Worm (Caenorhabditis elegans) whole organism, mixed stage, embryonic: ENCODE data around the gene srw-120.
"Not testable (repeated sequence)": the region's sequence is repeated elsewhere in the genome, so short reads cannot be mapped to it uniquely, and the experiment has no call there.

Source experiments
- M03D4.4 ChIP-seq: sonication (generic microtip); optimal IDR thresholded peaks from 2 replicates; lab custom pipeline; 2017; ENCODE audit warnings: mild to moderate bottlenecking, missing genetic modification characterization, missing compliant biosample characterization
- bed-3 ChIP-seq: fragments of 200-800 bp; sonication (Bioruptor generic); optimal IDR thresholded peaks from 3 replicates; lab custom pipeline; 2018; ENCODE audit warnings: mild to moderate bottlenecking, missing genetic modification characterization, moderate library complexity, missing compliant biosample characterization
- blmp-1 ChIP-seq: fragments of 150-350 bp; optimal IDR thresholded peaks from 2 replicates; lab custom pipeline; 2014; ENCODE audit warnings: missing biosample characterization, missing genetic modification characterization
- ceh-43 ChIP-seq: fragments of 200-800 bp; sonication (Bioruptor generic); optimal IDR thresholded peaks from 2 replicates; lab custom pipeline; 2018; ENCODE audit warnings: mild to moderate bottlenecking, missing genetic modification characterization, moderate library complexity, missing compliant biosample characterization
- ceh-83 ChIP-seq: fragments of 200-800 bp; sonication (Bioruptor generic); optimal IDR thresholded peaks from 2 replicates; lab custom pipeline; 2018; ENCODE audit warnings: mild to moderate bottlenecking, missing genetic modification characterization, missing compliant biosample characterization
- ces-1 ChIP-seq: fragments of 150-350 bp; optimal IDR thresholded peaks from 2 replicates; lab custom pipeline; 2014; ENCODE audit warnings: missing biosample characterization, missing genetic modification reagents, missing genetic modification characterization
- cnd-1 ChIP-seq: fragments of 200-800 bp; sonication (Bioruptor generic); optimal IDR thresholded peaks from 2 replicates; lab custom pipeline; 2018; ENCODE audit warnings: mild to moderate bottlenecking, missing genetic modification characterization, missing compliant biosample characterization
- drap-1 ChIP-seq: fragments of 200-800 bp; sonication (Bioruptor generic); optimal IDR thresholded peaks from 3 replicates; lab custom pipeline; 2018; ENCODE audit warnings: mild to moderate bottlenecking, missing genetic modification characterization, missing compliant biosample characterization
- elt-1 ChIP-seq: sonication (generic microtip); optimal IDR thresholded peaks from 2 replicates; lab custom pipeline; 2017; ENCODE audit warnings: missing genetic modification characterization, mild to moderate bottlenecking, missing compliant biosample characterization, antibody characterized with exemption, moderate library complexity, borderline replicate concordance; ENCODE audit not compliant: insufficient read depth
- elt-3 ChIP-seq: fragments of 150-350 bp; optimal IDR thresholded peaks from 2 replicates; lab custom pipeline; 2014; ENCODE audit warnings: missing biosample characterization, missing genetic modification characterization
- flh-1 ChIP-seq: fragments of 200-800 bp; sonication (Bioruptor generic); optimal IDR thresholded peaks from 2 replicates; lab custom pipeline; 2018; ENCODE audit warnings: mild to moderate bottlenecking, missing genetic modification characterization, moderate library complexity, missing compliant biosample characterization
- ham-2 ChIP-seq: fragments of 200-800 bp; sonication (Bioruptor generic); optimal IDR thresholded peaks from 2 replicates; lab custom pipeline; 2018; ENCODE audit warnings: mild to moderate bottlenecking, missing genetic modification characterization, missing compliant biosample characterization
- hlh-1 ChIP-seq: fragments of 150-350 bp; optimal IDR thresholded peaks from 2 replicates; lab custom pipeline; 2014; ENCODE audit warnings: missing biosample characterization, missing genetic modification reagents, missing genetic modification characterization
- lin-13 ChIP-seq: fragments of 150-350 bp; optimal IDR thresholded peaks from 2 replicates; lab custom pipeline; 2014; ENCODE audit warnings: missing biosample characterization, missing genetic modification characterization
- lin-32 ChIP-seq: fragments of 200-800 bp; sonication (Bioruptor generic); optimal IDR thresholded peaks from 2 replicates; lab custom pipeline; 2018; ENCODE audit warnings: mild to moderate bottlenecking, missing genetic modification characterization, missing compliant biosample characterization
- mab-5 ChIP-seq: fragments of 150-350 bp; optimal IDR thresholded peaks from 2 replicates; lab custom pipeline; 2014; ENCODE audit warnings: missing biosample characterization, missing genetic modification characterization
- mep-1 ChIP-seq: fragments of 150-350 bp; optimal IDR thresholded peaks from 2 replicates; lab custom pipeline; 2017; ENCODE audit warnings: missing biosample characterization, missing genetic modification reagents, missing genetic modification characterization, inconsistent platforms
- mls-2 ChIP-seq: sonication (generic microtip); optimal IDR thresholded peaks from 2 replicates; lab custom pipeline; 2016; ENCODE audit warnings: mild to moderate bottlenecking, missing genetic modification characterization, moderate library complexity, missing compliant biosample characterization
- nhr-2 ChIP-seq: fragments of 150-350 bp; optimal IDR thresholded peaks from 2 replicates; lab custom pipeline; 2014; ENCODE audit warnings: missing biosample characterization, missing genetic modification characterization
- nhr-237 ChIP-seq: fragments of 150-350 bp; optimal IDR thresholded peaks from 2 replicates; lab custom pipeline; 2014; ENCODE audit warnings: missing biosample characterization, missing genetic modification characterization
- nhr-28 ChIP-seq: fragments of 150-350 bp; optimal IDR thresholded peaks from 2 replicates; lab custom pipeline; 2014; ENCODE audit warnings: missing biosample characterization, missing genetic modification characterization
- pha-4 ChIP-seq: fragments of 150-350 bp; optimal IDR thresholded peaks from 2 replicates; lab custom pipeline; 2018; ENCODE audit warnings: missing biosample characterization, missing genetic modification reagents, missing genetic modification characterization
- sem-2 ChIP-seq: fragments of 200-800 bp; sonication (Bioruptor generic); optimal IDR thresholded peaks from 2 replicates; lab custom pipeline; 2018; ENCODE audit warnings: mild to moderate bottlenecking, missing genetic modification characterization, missing compliant biosample characterization
- snpc-4 ChIP-seq: fragments of 150-350 bp; optimal IDR thresholded peaks from 2 replicates; lab custom pipeline; 2014; ENCODE audit warnings: missing biosample characterization, missing genetic modification characterization
- tbx-8 ChIP-seq: fragments of 200-800 bp; sonication (Bioruptor generic); optimal IDR thresholded peaks from 2 replicates; lab custom pipeline; 2018; ENCODE audit warnings: mild to moderate bottlenecking, missing genetic modification characterization, moderate library complexity, missing compliant biosample characterization
- unc-120 ChIP-seq: sonication (generic microtip); optimal IDR thresholded peaks from 2 replicates; lab custom pipeline; 2017; ENCODE audit warnings: missing genetic modification characterization, missing compliant biosample characterization; ENCODE audit not compliant: poor library complexity, severe bottlenecking
- unc-39 ChIP-seq: fragments of 150-350 bp; optimal IDR thresholded peaks from 2 replicates; lab custom pipeline; 2014; ENCODE audit warnings: missing biosample characterization, missing genetic modification characterization
- unc-62 ChIP-seq: fragments of 150-350 bp; optimal IDR thresholded peaks from 2 replicates; lab custom pipeline; 2014; ENCODE audit warnings: missing biosample characterization, missing genetic modification reagents, missing genetic modification characterization
- zip-8 ChIP-seq: fragments of 150-350 bp; optimal IDR thresholded peaks from 2 replicates; lab custom pipeline; 2014; ENCODE audit warnings: missing biosample characterization, missing genetic modification characterization
- ztf-11 ChIP-seq: fragments of 150-350 bp; optimal IDR thresholded peaks from 2 replicates; lab custom pipeline; 2014; ENCODE audit warnings: missing biosample characterization, missing genetic modification characterization

The srw-120 gene

ce11 chrV:2983351-2983750 is 12.7 kb downstream of the srw-120 start, which contains the start of gene srw-117:
Gene srw-117, minus strand, starts transcription at chrV:2983451.
- no peak for TF ChIP-seq mls-2
- no peak for TF ChIP-seq unc-120 (tag; lab: Kevin White, UChicago)
- TF ChIP-seq snpc-4 (tag; lab: Kevin White, UChicago), result no peak
- no peak for TF ChIP-seq sem-2 (GFP tag; lab: Kevin White, UChicago)
- TF ChIP-seq, all 35 proteins: peak for 0

ce11 chrV:2979978-2980377 is 16.0 kb downstream of the srw-120 start, which contains the start of gene srw-118:
Gene srw-118, minus strand, starts transcription at chrV:2980078.
- TF ChIP-seq mab-5 (tag; lab: Kevin White, UChicago), result no peak
- TF ChIP-seq flh-1, result no peak
- no peak for TF ChIP-seq mep-1 (tag; lab: Kevin White, UChicago)
- TF ChIP-seq ztf-11 (tag; lab: Kevin White, UChicago), result no peak
- no peak for TF ChIP-seq lin-13 (tag; lab: Kevin White, UChicago)
- no peak for TF ChIP-seq ham-2 (GFP tag; lab: Kevin White, UChicago)
- no peak for TF ChIP-seq sem-2 (GFP tag; lab: Kevin White, UChicago)
- TF ChIP-seq mls-2, result no peak
- no peak for TF ChIP-seq tbx-8 (GFP tag; lab: Kevin White, UChicago)
- no peak for TF ChIP-seq nhr-2 (tag; lab: Kevin White, UChicago)
- TF ChIP-seq drap-1 (GFP tag; lab: Kevin White, UChicago), result no peak
- no peak for TF ChIP-seq nhr-28 (tag; lab: Kevin White, UChicago)
- no peak for TF ChIP-seq pha-4 (tag; lab: Kevin White, UChicago)
- TF ChIP-seq hlh-1, result no peak
- no peak for TF ChIP-seq cnd-1 (tag; lab: Kevin White, UChicago)
- TF ChIP-seq, all 35 proteins: peak for 0

ce11 chrV:2976287-2976686 is 19.7 kb downstream of the srw-120 start, which contains the start of gene srw-124:
Gene srw-124, plus strand, starts transcription at chrV:2976587.
- TF ChIP-seq unc-39 (tag; lab: Kevin White, UChicago), result no peak
- TF ChIP-seq hlh-1, result no peak
- no peak for TF ChIP-seq blmp-1 (tag; lab: Kevin White, UChicago)
- TF ChIP-seq mep-1 (tag; lab: Kevin White, UChicago), result no peak
- TF ChIP-seq ham-2 (GFP tag; lab: Kevin White, UChicago), result no peak
- TF ChIP-seq ztf-11 (tag; lab: Kevin White, UChicago), result no peak
- no peak for TF ChIP-seq elt-3
- TF ChIP-seq M03D4.4 (tag; lab: Kevin White, UChicago), result no peak
- TF ChIP-seq zip-8 (tag; lab: Kevin White, UChicago), result no peak
- no peak for TF ChIP-seq unc-120 (tag; lab: Kevin White, UChicago)
- no peak for TF ChIP-seq sem-2 (GFP tag; lab: Kevin White, UChicago)
- no peak for TF ChIP-seq ceh-43
- no peak for TF ChIP-seq nhr-28 (tag; lab: Kevin White, UChicago)
- TF ChIP-seq ceh-83 (GFP tag; lab: Kevin White, UChicago), result no peak
- no peak for TF ChIP-seq elt-1 (tag; lab: Kevin White, UChicago)
- TF ChIP-seq nhr-237 (tag; lab: Kevin White, UChicago), result no peak
- TF ChIP-seq ces-1, result no peak
- TF ChIP-seq bed-3, result no peak
- TF ChIP-seq pha-4 (tag; lab: Kevin White, UChicago), result no peak

- TF ChIP-seq drap-1 (GFP tag; lab: Kevin White, UChicago); ceh-83 (GFP tag; lab: Kevin White, UChicago); pha-4 (tag; lab: Kevin White, UChicago): not testable (repeated sequence)
Measured at ce11 chrV:2975285-2975684, 20.7 kb downstream of the srw-120 start, which contains the start of gene srw-123. Gene srw-123, minus strand, starts transcription at chrV:2975385.

- TF ChIP-seq nhr-28 (tag; lab: Kevin White, UChicago) (no peak), hlh-1 (no peak), pha-4 (tag; lab: Kevin White, UChicago) (no peak), mep-1 (tag; lab: Kevin White, UChicago) (no peak), lin-32 (GFP tag; lab: Kevin White, UChicago) (no peak), unc-62 (GFP tag; lab: Kevin White, UChicago) (no peak), sem-2 (GFP tag; lab: Kevin White, UChicago) (no peak), nhr-2 (tag; lab: Kevin White, UChicago) (no peak)
Measured at ce11 chrV:2971307-2971999, 24.6 kb downstream of the srw-120 start, which contains the start of gene srw-129. Gene srw-129, plus strand, starts transcription at chrV:2971949.
